Fruit fly (Drosophila melanogaster) whole organism, embryonic: Measurements from ENCODE around the gene Elp6.

Experiments used
- Atf-2 ChIP-seq: fragments of 200-800 bp; sonication (Bioruptor generic); optimal IDR thresholded peaks from 2 replicates; lab custom pipeline; 2016; ENCODE audit warnings: missing biosample characterization, missing genetic modification characterization
- BEAF-32 ChIP-seq: fragments of 200-800 bp; sonication (Bioruptor generic); optimal IDR thresholded peaks from 3 replicates; lab custom pipeline; 2017; ENCODE audit warnings: missing biosample characterization, missing genetic modification characterization, mild to moderate bottlenecking, moderate library complexity, missing genetic modification reagents
- BtbVII ChIP-seq: fragments of 200-800 bp; sonication (Bioruptor generic); optimal IDR thresholded peaks from 3 replicates; lab custom pipeline; 2017; ENCODE audit warnings: missing biosample characterization, mild to moderate bottlenecking, missing genetic modification characterization
- CG10462 ChIP-seq: fragments of 200-800 bp; sonication (Bioruptor generic); optimal IDR thresholded peaks from 2 replicates; lab custom pipeline; 2016; ENCODE audit warnings: missing biosample characterization, missing genetic modification characterization
- CG11093 ChIP-seq: fragments of 200-800 bp; sonication (Bioruptor generic); IDR thresholded peaks from 3 replicates; pipeline ENCODE4 v1.3.6; 2022; ENCODE audit warnings: missing biosample characterization, missing genetic modification characterization
- CG11247 ChIP-seq: fragments of 200-800 bp; sonication (Bioruptor generic); IDR thresholded peaks from 2 replicates; pipeline ENCODE4 v1.3.6; 2022; ENCODE audit warnings: missing biosample characterization, missing genetic modification characterization
- CG11456 ChIP-seq: fragments of 200-800 bp; sonication (Bioruptor generic); IDR thresholded peaks from 3 replicates; pipeline ENCODE4 v1.3.6; 2022; ENCODE audit warnings: missing biosample characterization, missing genetic modification characterization
- CG12071 ChIP-seq: fragments of 200-800 bp; sonication (Bioruptor generic); optimal IDR thresholded peaks from 3 replicates; lab custom pipeline; 2018; ENCODE audit warnings: missing biosample characterization, mild to moderate bottlenecking, missing genetic modification characterization
- CG14441 ChIP-seq: fragments of 200-800 bp; sonication (Bioruptor generic); IDR thresholded peaks from 2 replicates; pipeline ENCODE4 v1.3.6; 2022; ENCODE audit warnings: missing biosample characterization, missing genetic modification characterization
- CG3065 ChIP-seq: fragments of 200-800 bp; sonication (Bioruptor generic); optimal IDR thresholded peaks from 2 replicates; lab custom pipeline; 2016; ENCODE audit warnings: missing biosample characterization, missing genetic modification characterization
- CG31441 ChIP-seq: fragments of 200-800 bp; sonication (Bioruptor generic); IDR thresholded peaks from 2 replicates; pipeline ENCODE4 v1.3.6; 2022; ENCODE audit warnings: missing biosample characterization, missing genetic modification characterization
- CG32532 ChIP-seq: fragments of 200-800 bp; sonication (Bioruptor generic); IDR thresholded peaks from 2 replicates; pipeline ENCODE4 v1.3.6; 2022; ENCODE audit warnings: missing biosample characterization, missing genetic modification characterization
- CG3838 ChIP-seq: fragments of 200-800 bp; sonication (Bioruptor generic); optimal IDR thresholded peaks from 3 replicates; lab custom pipeline; 2016; ENCODE audit warnings: missing biosample characterization, missing genetic modification characterization
- CG4730 ChIP-seq: fragments of 200-800 bp; sonication (Bioruptor generic); IDR thresholded peaks from 2 replicates; pipeline ENCODE4 v1.3.6; 2022; ENCODE audit warnings: missing biosample characterization, missing genetic modification characterization
- CG6175 ChIP-seq: fragments of 200-800 bp; sonication (Bioruptor generic); IDR thresholded peaks from 3 replicates; pipeline ENCODE4 v1.3.6; 2022; ENCODE audit warnings: missing biosample characterization, missing genetic modification characterization
- CG6683 ChIP-seq: fragments of 200-800 bp; sonication (Bioruptor generic); optimal IDR thresholded peaks from 2 replicates; lab custom pipeline; 2017; ENCODE audit warnings: missing biosample characterization, mild to moderate bottlenecking, missing genetic modification characterization, missing genetic modification reagents
- CG7745 ChIP-seq: fragments of 200-800 bp; sonication (Bioruptor generic); optimal IDR thresholded peaks from 2 replicates; lab custom pipeline; 2018; ENCODE audit warnings: missing biosample characterization, mild to moderate bottlenecking, missing genetic modification characterization, moderate library complexity
- CG7786 ChIP-seq: fragments of 200-800 bp; sonication (Bioruptor generic); optimal IDR thresholded peaks from 2 replicates; lab custom pipeline; 2016; ENCODE audit warnings: missing biosample characterization, missing genetic modification characterization
- CG7928 ChIP-seq: fragments of 200-800 bp; sonication (Bioruptor generic); optimal IDR thresholded peaks from 2 replicates; lab custom pipeline; 2017; ENCODE audit warnings: missing biosample characterization, mild to moderate bottlenecking, missing genetic modification characterization
- CG8089 ChIP-seq: fragments of 200-800 bp; sonication (Bioruptor generic); optimal IDR thresholded peaks from 3 replicates; lab custom pipeline; 2016; ENCODE audit warnings: missing biosample characterization, missing genetic modification characterization
- CG8281 ChIP-seq: fragments of 200-800 bp; sonication (Bioruptor generic); optimal IDR thresholded peaks from 2 replicates; lab custom pipeline; 2018; ENCODE audit warnings: missing biosample characterization, mild to moderate bottlenecking, missing genetic modification characterization, moderate library complexity
- CG8359 ChIP-seq: fragments of 200-800 bp; sonication (Bioruptor generic); optimal IDR thresholded peaks from 2 replicates; lab custom pipeline; 2017; ENCODE audit warnings: missing biosample characterization, mild to moderate bottlenecking, missing genetic modification characterization, borderline replicate concordance
- CG8924 ChIP-seq: fragments of 200-800 bp; optimal IDR thresholded peaks from 3 replicates; lab custom pipeline; 2019; ENCODE audit warnings: missing biosample characterization, mild to moderate bottlenecking, missing genetic modification characterization, moderate library complexity
- CrebB ChIP-seq: fragments of 200-800 bp; sonication (Bioruptor generic); optimal IDR thresholded peaks from 3 replicates; lab custom pipeline; 2018; ENCODE audit warnings: missing biosample characterization, mild to moderate bottlenecking, missing genetic modification characterization
- E2f1 ChIP-seq: fragments of 200-800 bp; sonication (Bioruptor generic); IDR thresholded peaks from 2 replicates; pipeline ENCODE4 v1.3.6; 2022; ENCODE audit warnings: missing biosample characterization, missing genetic modification characterization
- Ets65A ChIP-seq: fragments of 200-800 bp; sonication (Bioruptor generic); peaks from one replicate; lab custom pipeline; 2016; ENCODE audit warnings: missing biosample characterization, missing genetic modification characterization
- H2.0 ChIP-seq: fragments of 200-800 bp; sonication (Bioruptor generic); IDR thresholded peaks from 2 replicates; pipeline ENCODE4 v1.3.6; 2022; ENCODE audit warnings: missing biosample characterization, missing genetic modification characterization
- HLH3B ChIP-seq: fragments of 200-800 bp; sonication (Bioruptor generic); IDR thresholded peaks from 2 replicates; pipeline ENCODE4 v1.3.6; 2022; ENCODE audit warnings: missing biosample characterization, missing genetic modification characterization
- HLHmδ ChIP-seq: fragments of 200-800 bp; sonication (Bioruptor generic); optimal IDR thresholded peaks from 2 replicates; lab custom pipeline; 2018; ENCODE audit warnings: missing biosample characterization, mild to moderate bottlenecking, missing genetic modification characterization, moderate library complexity
- Nf-YB ChIP-seq: fragments of 200-800 bp; sonication (Bioruptor generic); optimal IDR thresholded peaks from 3 replicates; lab custom pipeline; 2019; ENCODE audit warnings: missing biosample characterization, mild to moderate bottlenecking, missing genetic modification characterization, moderate library complexity
- Optix ChIP-seq: fragments of 200-800 bp; sonication (Bioruptor generic); IDR thresholded peaks from 3 replicates; pipeline ENCODE4 v1.3.6; 2022; ENCODE audit warnings: missing biosample characterization, missing genetic modification characterization
- Ssrp ChIP-seq: fragments of 200-800 bp; sonication (Bioruptor generic); optimal IDR thresholded peaks from 2 replicates; lab custom pipeline; 2018; ENCODE audit warnings: missing biosample characterization, mild to moderate bottlenecking, missing genetic modification characterization, moderate library complexity
- Tbp ChIP-seq: fragments of >200 bp; optimal IDR thresholded peaks from 2 replicates; lab custom pipeline; 2018; ENCODE audit warnings: missing biosample characterization, missing genetic modification characterization
- az2 ChIP-seq: fragments of 200-800 bp; sonication (Bioruptor generic); optimal IDR thresholded peaks from 3 replicates; lab custom pipeline; 2016; ENCODE audit warnings: missing biosample characterization, missing genetic modification characterization
- bbx ChIP-seq: fragments of 200-800 bp; sonication (Bioruptor generic); IDR thresholded peaks from 2 replicates; pipeline ENCODE4 v1.3.6; 2022; ENCODE audit warnings: missing biosample characterization, missing genetic modification characterization; ENCODE audit not compliant: partially characterized antibody
- cato ChIP-seq: fragments of 200-800 bp; sonication (Bioruptor generic); optimal IDR thresholded peaks from 2 replicates; lab custom pipeline; 2016; ENCODE audit warnings: missing biosample characterization, missing genetic modification characterization, borderline replicate concordance
- eyg ChIP-seq: fragments of 200-800 bp; sonication (Bioruptor generic); optimal IDR thresholded peaks from 3 replicates; lab custom pipeline; 2016; ENCODE audit warnings: missing biosample characterization, missing genetic modification characterization
- fd102C ChIP-seq: fragments of 200-800 bp; sonication (Bioruptor generic); optimal IDR thresholded peaks from 2 replicates; lab custom pipeline; 2018; ENCODE audit warnings: missing biosample characterization, mild to moderate bottlenecking, missing genetic modification characterization, moderate library complexity
- fd64A ChIP-seq: fragments of 200-800 bp; sonication (Bioruptor generic); optimal IDR thresholded peaks from 3 replicates; lab custom pipeline; 2018; ENCODE audit warnings: missing biosample characterization, mild to moderate bottlenecking, missing genetic modification characterization
- gsb ChIP-seq: fragments of 200-800 bp; sonication (Bioruptor generic); IDR thresholded peaks from 2 replicates; pipeline ENCODE4 v1.3.6; 2022; ENCODE audit warnings: missing biosample characterization, missing genetic modification characterization
- h ChIP-seq: fragments of >200 bp; optimal IDR thresholded peaks from 2 replicates; lab custom pipeline; 2017
- hb ChIP-seq: fragments of 200-800 bp; sonication (Bioruptor generic); IDR thresholded peaks from 3 replicates; pipeline ENCODE4 v1.3.6; 2022; ENCODE audit warnings: missing biosample characterization, missing genetic modification characterization; ENCODE audit not compliant: partially characterized antibody
- ken ChIP-seq: fragments of 200-800 bp; sonication (Bioruptor generic); IDR thresholded peaks from 3 replicates; pipeline ENCODE4 v1.3.6; 2022; ENCODE audit warnings: missing biosample characterization, missing genetic modification characterization
- org-1 ChIP-seq: fragments of 200-800 bp; sonication (Bioruptor generic); optimal IDR thresholded peaks from 2 replicates; lab custom pipeline; 2017; ENCODE audit warnings: missing biosample characterization, missing genetic modification characterization
- pb ChIP-seq: fragments of 200-800 bp; sonication (Bioruptor generic); optimal IDR thresholded peaks from 3 replicates; lab custom pipeline; 2016; ENCODE audit warnings: missing biosample characterization, missing genetic modification characterization
- pita ChIP-seq: fragments of 200-800 bp; sonication (Bioruptor generic); optimal IDR thresholded peaks from 2 replicates; lab custom pipeline; 2017; ENCODE audit warnings: missing biosample characterization, mild to moderate bottlenecking, missing genetic modification characterization
- run ChIP-seq: fragments of 200-800 bp; sonication (Bioruptor generic); optimal IDR thresholded peaks from 3 replicates; lab custom pipeline; 2018; ENCODE audit warnings: missing biosample characterization, mild to moderate bottlenecking, missing genetic modification characterization
- sc ChIP-seq, 3 experiments: fragments of >200 bp in 2 of 3; fragments of 200-800 bp in 1 of 3; sonication (Bioruptor generic) in 1 of 3; optimal IDR thresholded peaks; 2 replicates in 2 of 3; 3 replicates in 1 of 3; lab custom pipeline; 2017; ENCODE audit warnings: mild to moderate bottlenecking in 1 of 3, missing biosample characterization in 1 of 3, missing genetic modification characterization in 1 of 3, missing genetic modification reagents in 1 of 3
- stc ChIP-seq: fragments of 200-800 bp; sonication (Bioruptor generic); IDR thresholded peaks from 2 replicates; pipeline ENCODE4 v1.3.6; 2022; ENCODE audit warnings: missing biosample characterization, missing genetic modification characterization

Gene Elp6

DNA sequence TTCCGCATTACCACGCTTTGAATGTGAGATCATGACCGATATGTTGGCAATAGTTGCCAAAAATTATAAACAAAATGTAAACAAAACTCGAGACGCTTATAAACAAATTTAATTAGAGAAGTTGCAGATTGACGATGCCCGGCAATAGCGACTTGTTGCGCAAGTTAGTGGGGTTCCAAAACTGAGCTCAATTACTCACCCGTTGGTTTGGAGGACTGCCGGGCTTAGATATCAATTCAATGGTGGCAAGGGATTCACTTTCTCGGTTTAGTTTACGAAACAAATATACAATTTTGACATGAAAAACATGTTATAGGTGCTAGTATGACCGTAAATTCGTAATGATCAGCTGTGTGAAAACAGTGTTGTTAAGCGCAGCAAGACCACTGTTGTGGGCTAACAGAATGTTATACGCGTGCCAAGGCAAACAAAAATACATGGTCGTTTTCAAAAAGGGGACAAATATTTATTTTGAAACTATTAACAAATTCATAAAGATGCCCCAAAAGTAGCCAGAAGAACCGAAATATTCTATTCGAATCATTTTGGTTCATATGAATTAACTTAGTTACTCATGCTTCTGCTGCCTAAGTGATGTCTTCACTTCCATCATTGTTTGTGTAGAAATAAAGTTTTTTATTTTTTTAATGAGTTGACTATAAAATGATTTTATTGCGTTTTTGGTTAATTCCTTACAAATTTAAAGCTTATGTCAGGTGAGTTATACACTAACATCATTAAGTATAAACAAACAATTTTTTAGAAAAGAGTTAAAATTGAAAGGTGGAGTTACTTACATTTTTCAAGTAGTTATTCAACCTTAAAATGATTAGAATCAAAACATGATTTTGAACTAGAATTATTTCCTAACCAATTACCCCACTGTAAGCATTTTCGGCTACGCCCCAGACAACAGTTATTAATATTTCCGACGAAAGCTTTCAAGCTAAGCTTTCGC is at the start of gene Elp6 (continued):
- TF ChIP-seq CG31441, result peak; percentile 75; the same call in 1 of the 2 replicates
- TF ChIP-seq CG11247, result peak; percentile 55
- TF ChIP-seq CG7928, result peak; percentile 46
- peak; percentile 41 for TF ChIP-seq BtbVII (GFP tag; lab: Kevin White, UChicago)
- peak; percentile 77; the same call in 2 of the 3 replicates for TF ChIP-seq CG11456 (GFP tag; lab: Robert Waterston, UW)
- TF ChIP-seq CG4730, result peak; percentile 50; the same call in 1 of the 2 replicates
- TF ChIP-seq hb, result no peak
- TF ChIP-seq Atf-2 (GFP tag; lab: Kevin White, UChicago), result peak; percentile 58
- TF ChIP-seq Ets65A (GFP tag; lab: Kevin White, UChicago), result peak; percentile 90
- no peak for TF ChIP-seq pita (GFP tag; lab: Kevin White, UChicago)
- TF ChIP-seq ken (GFP tag; lab: Robert Waterston, UW), result 0 out of 3 replicates have a peak, but pooled peaks have one; percentile 20
- TF ChIP-seq CG6683 (GFP tag; lab: Kevin White, UChicago), result peak; percentile 19
- no peak for TF ChIP-seq CG8359
- TF ChIP-seq CG8281 (tag; lab: Kevin White, UChicago), result peak; percentile 42
- no peak for TF ChIP-seq fd64A
- TF ChIP-seq CG10462 (GFP tag; lab: Kevin White, UChicago), result no peak
- peak; percentile 51 for TF ChIP-seq stc (GFP tag; lab: Robert Waterston, UW)
- TF ChIP-seq HLHmδ (GFP tag; lab: Kevin White, UChicago), result no peak
- TF ChIP-seq Tbp (GFP tag; lab: Kevin White, UChicago), result no peak
- peak; percentile 62; the same call in 1 of the 2 replicates for TF ChIP-seq CG14441 (GFP tag; lab: Robert Waterston, UW)
- TF ChIP-seq eyg (GFP tag; lab: Kevin White, UChicago), result peak; percentile 52
- TF ChIP-seq CG7745 (tag; lab: Kevin White, UChicago), result no peak
- TF ChIP-seq pb, result no peak
- peak; percentile 43 for TF ChIP-seq CG8924 (tag; lab: Kevin White, UChicago)
- TF ChIP-seq CG6175, result no peak
- no peak for TF ChIP-seq CG3838 (GFP tag; lab: Kevin White, UChicago)
- peak; percentile 35 for TF ChIP-seq CG7786 (GFP tag; lab: Kevin White, UChicago)
- TF ChIP-seq h (lab: Kevin White, UChicago), result no peak
- TF ChIP-seq cato (GFP tag; lab: Kevin White, UChicago), result peak; percentile 55
- no peak for TF ChIP-seq run (tag; lab: Kevin White, UChicago)
- peak; percentile 66 for TF ChIP-seq HLH3B (GFP tag; lab: Robert Waterston, UW)
- TF ChIP-seq gsb (GFP tag; lab: Robert Waterston, UW), result no peak
- TF ChIP-seq E2f1 (GFP tag; lab: Robert Waterston, UW), result peak; percentile 67
- no peak for TF ChIP-seq BEAF-32 (GFP tag; lab: Kevin White, UChicago)
- TF ChIP-seq Nf-YB (GFP tag; lab: Kevin White, UChicago), result peak; percentile 0
- no peak for TF ChIP-seq CG12071 (GFP tag; lab: Kevin White, UChicago)
- TF ChIP-seq fd102C (GFP tag; lab: Kevin White, UChicago), result no peak
- TF ChIP-seq CG32532 (GFP tag; lab: Robert Waterston, UW), result peak; percentile 67
- TF ChIP-seq CrebB (tag; lab: Kevin White, UChicago), result no peak
- no peak for TF ChIP-seq sc (optimal IDR thresholded peaks at IDR 0.05; lab: Kevin White, UChicago)
- peak; percentile 43 for TF ChIP-seq sc (GFP tag; optimal IDR thresholded peaks at IDR 0.05; lab: Kevin White, UChicago)
- TF ChIP-seq CG8089 (GFP tag; lab: Kevin White, UChicago), result no peak
- TF ChIP-seq CG3065 (GFP tag; lab: Kevin White, UChicago), result no peak
- TF ChIP-seq bbx, result no peak
- peak; percentile 46 for TF ChIP-seq Ssrp
- peak; percentile 61 for TF ChIP-seq org-1 (GFP tag; lab: Kevin White, UChicago)
- TF ChIP-seq CG11093, result 0 out of 3 replicates have a peak, but pooled peaks have one; percentile 31
- TF ChIP-seq H2.0 (GFP tag; lab: Robert Waterston, UW), result peak; percentile 74
- TF ChIP-seq az2 (GFP tag; lab: Kevin White, UChicago), result peak; percentile 53
- no peak for TF ChIP-seq Optix (GFP tag; lab: Robert Waterston, UW)
